Worm (Caenorhabditis elegans) whole organism, L1 larva: Measurements from ENCODE around the gene W02D7.8.

Experiments used
- aha-1 ChIP-seq: fragments of 150-350 bp; optimal IDR thresholded peaks from 2 replicates; lab custom pipeline; 2014; ENCODE audit warnings: missing biosample characterization, missing genetic modification characterization
- egl-27 ChIP-seq, 2 experiments: fragments of 150-350 bp in 1 of 2; sonication (generic microtip); optimal IDR thresholded peaks; 3 replicates each; lab custom pipeline; 2017 to 2018; ENCODE audit warnings: missing biosample characterization in 2 of 2, missing genetic modification characterization in 2 of 2, missing genetic modification reagents in 2 of 2
- elt-2 ChIP-seq: sonication (generic microtip); optimal IDR thresholded peaks from 2 replicates; lab custom pipeline; 2016; ENCODE audit warnings: missing genetic modification characterization, mild to moderate bottlenecking, inconsistent platforms, missing compliant biosample characterization, missing genetic modification reagents
- fkh-10 ChIP-seq: sonication (generic microtip); optimal IDR thresholded peaks from 2 replicates; lab custom pipeline; 2017; ENCODE audit warnings: missing biosample characterization, missing genetic modification reagents, missing genetic modification characterization
- fos-1 ChIP-seq: fragments of 150-350 bp; optimal IDR thresholded peaks from 2 replicates; lab custom pipeline; 2014; ENCODE audit warnings: missing biosample characterization, missing genetic modification characterization
- jun-1 ChIP-seq: fragments of 150-350 bp; optimal IDR thresholded peaks from 2 replicates; lab custom pipeline; 2014; ENCODE audit warnings: missing biosample characterization, missing genetic modification reagents, missing genetic modification characterization
- lin-39 ChIP-seq: fragments of 150-350 bp; optimal IDR thresholded peaks from 2 replicates; lab custom pipeline; 2014; ENCODE audit warnings: missing biosample characterization, missing genetic modification reagents, missing genetic modification characterization
- lsy-2 ChIP-seq, 2 experiments: fragments of 150-350 bp; optimal IDR thresholded peaks; 2 replicates each; lab custom pipeline; 2014; ENCODE audit warnings: missing biosample characterization in 2 of 2, missing genetic modification characterization in 2 of 2
- mep-1 ChIP-seq: fragments of 150-350 bp; optimal IDR thresholded peaks from 2 replicates; lab custom pipeline; 2014; ENCODE audit warnings: missing biosample characterization, missing genetic modification characterization
- nhr-84 ChIP-seq: sonication (generic microtip); optimal IDR thresholded peaks from 2 replicates; lab custom pipeline; 2017; ENCODE audit warnings: missing biosample characterization, missing genetic modification characterization
- skn-1 ChIP-seq: fragments of 150-350 bp; optimal IDR thresholded peaks from 2 replicates; lab custom pipeline; 2014; ENCODE audit warnings: missing biosample characterization, missing genetic modification characterization
- sptf-1 ChIP-seq: fragments of 150-350 bp; optimal IDR thresholded peaks from 2 replicates; lab custom pipeline; 2014; ENCODE audit warnings: missing biosample characterization, missing genetic modification characterization
- unc-62 ChIP-seq: fragments of 150-350 bp; optimal IDR thresholded peaks from 2 replicates; lab custom pipeline; 2014; ENCODE audit warnings: missing biosample characterization, missing genetic modification reagents, missing genetic modification characterization

DNA sequence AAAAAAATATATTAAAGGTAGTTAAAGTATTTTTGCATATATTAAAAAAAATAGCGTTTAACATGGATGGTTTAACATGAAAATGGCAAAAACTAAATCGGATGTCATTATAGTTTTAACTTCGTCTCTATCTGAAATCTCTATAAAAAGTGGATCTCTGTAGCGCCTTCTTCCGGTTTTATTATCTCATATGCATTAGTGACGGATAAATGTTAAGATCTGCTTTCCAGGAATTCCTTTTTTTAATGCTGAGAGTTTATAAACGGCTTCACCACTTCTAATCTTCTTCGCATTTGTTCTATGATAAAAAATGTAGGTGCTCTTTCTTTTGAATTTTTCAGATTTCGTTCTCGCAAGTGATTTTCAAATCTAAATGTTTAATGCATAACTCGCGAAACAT is 36.1 kb upstream of the W02D7.8 start:
- no peak for TF ChIP-seq jun-1 (tag; lab: Kevin White, UChicago)
- TF ChIP-seq sptf-1 (tag; lab: Kevin White, UChicago) = no peak
- TF ChIP-seq unc-62 (GFP tag; lab: Kevin White, UChicago) = no peak
- TF ChIP-seq skn-1 (tag; lab: Kevin White, UChicago) = no peak
- no peak for TF ChIP-seq lsy-2 (tag; optimal IDR thresholded peaks at IDR 0.05; lab: Kevin White, UChicago)
- no peak for TF ChIP-seq elt-2 (tag; lab: Kevin White, UChicago)
- no peak for TF ChIP-seq nhr-84
- TF ChIP-seq fkh-10 (GFP tag; lab: Kevin White, UChicago) = no peak
- no peak for TF ChIP-seq lin-39
- no peak for TF ChIP-seq mep-1
- TF ChIP-seq egl-27 (tag; optimal IDR thresholded peaks at IDR 0.05; lab: Kevin White, UChicago) = no peak
- no peak for TF ChIP-seq fos-1 (tag; lab: Kevin White, UChicago)
- no peak for TF ChIP-seq aha-1 (tag; lab: Kevin White, UChicago)
